Fruit fly (Drosophila melanogaster): Measurements from ENCODE around the gene Sbat.

Sbat gene

dm6 chr2L:2856960-2857584 lies 21.1 kb upstream of the Sbat start, which contains the start of gene CG2991 (continued):
- no peak for TF ChIP-seq gcm (GFP tag; optimal IDR thresholded peaks at IDR 0.05)
- no peak for TF ChIP-seq tin (GFP tag; optimal IDR thresholded peaks at IDR 0.05)
- peak; percentile 82 for TF ChIP-seq Scr (GFP tag; IDR thresholded peaks at IDR 0.05; ENCODE audit: partially characterized antibody)
- TF ChIP-seq Ets97D (GFP tag; optimal IDR thresholded peaks at IDR 0.05) = peak; percentile 87
- no peak for TF ChIP-seq CG3065 (GFP tag; optimal IDR thresholded peaks at IDR 0.05)
- TF ChIP-seq Sry-δ (GFP tag; optimal IDR thresholded peaks at IDR 0.05) = peak; percentile 96
- peak; percentile 90; the same call in 3 of the 4 replicates for TF ChIP-seq chinmo (GFP tag; IDR thresholded peaks at IDR 0.05; ENCODE audit: partially characterized antibody)
- TF ChIP-seq hth (optimal IDR thresholded peaks at IDR 0.05) = no peak
- no peak for TF ChIP-seq Ravus (GFP tag; IDR thresholded peaks at IDR 0.05)
- no peak for TF ChIP-seq CG11723 (GFP tag; optimal IDR thresholded peaks at IDR 0.05)
- no peak for TF ChIP-seq CG7556 (GFP tag; optimal IDR thresholded peaks at IDR 0.05)
- no peak for TF ChIP-seq twi (tag; optimal IDR thresholded peaks at IDR 0.05)
- TF ChIP-seq sr (GFP tag; IDR thresholded peaks at IDR 0.05) = no peak
- no peak for TF ChIP-seq ems (GFP tag; optimal IDR thresholded peaks at IDR 0.05)
- no peak for TF ChIP-seq eve (GFP tag; optimal IDR thresholded peaks at IDR 0.05)
- peak; percentile 39 for TF ChIP-seq Sin3A (optimal IDR thresholded peaks at IDR 0.05)
- TF ChIP-seq gt (GFP tag; IDR thresholded peaks at IDR 0.05) = no peak
- TF ChIP-seq CG18476 (GFP tag; optimal IDR thresholded peaks at IDR 0.05) = no peak
- no peak for TF ChIP-seq tgo (GFP tag; IDR thresholded peaks at IDR 0.05)
- TF ChIP-seq Hr78 (GFP tag; optimal IDR thresholded peaks at IDR 0.05) = no peak
- TF ChIP-seq CG8290 (GFP tag; optimal IDR thresholded peaks at IDR 0.05) = no peak
- TF ChIP-seq CG8290 (tag; optimal IDR thresholded peaks at IDR 0.05) = peak in 1 of 2 experiments; percentile 75
- no peak for TF ChIP-seq Mrtf (GFP tag; IDR thresholded peaks at IDR 0.05)
- TF ChIP-seq Gug (GFP tag; IDR thresholded peaks at IDR 0.05) = no peak
- peak; percentile 53; the same call in 1 of the 3 replicates for TF ChIP-seq hb (GFP tag; IDR thresholded peaks at IDR 0.05; ENCODE audit: partially characterized antibody)
- no peak for TF ChIP-seq ind (GFP tag; optimal IDR thresholded peaks at IDR 0.05)
- no peak for TF ChIP-seq kah (GFP tag; optimal IDR thresholded peaks at IDR 0.05)
- no peak for TF ChIP-seq CG3726 (GFP tag; IDR thresholded peaks at IDR 0.05)
- TF ChIP-seq CG10543 (GFP tag; optimal IDR thresholded peaks at IDR 0.05) = peak; percentile 64
- TF ChIP-seq trh (GFP tag; optimal IDR thresholded peaks at IDR 0.05) = no peak
- TF ChIP-seq zfh2 (GFP tag; optimal IDR thresholded peaks at IDR 0.05) = peak; percentile 3
- no peak for TF ChIP-seq CG4328 (GFP tag; optimal IDR thresholded peaks at IDR 0.05)
- peak; percentile 65 for TF ChIP-seq ssp (GFP tag; IDR thresholded peaks at IDR 0.05)
- peak; percentile 84 for TF ChIP-seq Dp (GFP tag; optimal IDR thresholded peaks at IDR 0.05)
- TF ChIP-seq CG9215 (GFP tag; IDR thresholded peaks at IDR 0.05) = no peak
- peak; percentile 40 for TF ChIP-seq Max (GFP tag; optimal IDR thresholded peaks at IDR 0.05)
- no peak for TF ChIP-seq HmgD (GFP tag; optimal IDR thresholded peaks at IDR 0.05)
- TF ChIP-seq CG11398 (GFP tag; optimal IDR thresholded peaks at IDR 0.05) = no peak
- no peak for TF ChIP-seq CG31388 (GFP tag; optimal IDR thresholded peaks at IDR 0.05)
- no peak for TF ChIP-seq CG10209 (GFP tag; optimal IDR thresholded peaks at IDR 0.05)
- no peak for TF ChIP-seq CG30431 (GFP tag; optimal IDR thresholded peaks at IDR 0.05)
- TF ChIP-seq CG2120 (GFP tag; optimal IDR thresholded peaks at IDR 0.05) = peak; percentile 41
- peak; percentile 56 for TF ChIP-seq caup (GFP tag; optimal IDR thresholded peaks at IDR 0.05; ENCODE audit: severe bottlenecking)
- TF ChIP-seq CG13123 (GFP tag; optimal IDR thresholded peaks at IDR 0.05) = no peak
- TF ChIP-seq shn (GFP tag; optimal IDR thresholded peaks at IDR 0.05) = no peak
- TF ChIP-seq fd96Cb (tag; optimal IDR thresholded peaks at IDR 0.05) = no peak
- no peak for TF ChIP-seq CG8944 (GFP tag; optimal IDR thresholded peaks at IDR 0.05)
- peak; percentile 17 for TF ChIP-seq HLHmδ (GFP tag; optimal IDR thresholded peaks at IDR 0.05)
- no peak for TF ChIP-seq dan (GFP tag; IDR thresholded peaks at IDR 0.05)
- TF ChIP-seq CG18599 (GFP tag; optimal IDR thresholded peaks at IDR 0.05) = no peak
- TF ChIP-seq CG9876 (GFP tag; optimal IDR thresholded peaks at IDR 0.05) = no peak
- TF ChIP-seq sens (GFP tag) = peak; percentile 82
